Worm (Caenorhabditis elegans) whole organism, late embryonic: Measurements from ENCODE around the gene T01G5.8.
"Not testable (repeated sequence)": the region's sequence is repeated elsewhere in the genome, so short reads cannot be mapped to it uniquely, and the experiment has no call there.

Experiments
- F13H6.1 ChIP-seq: sonication (generic microtip); optimal IDR thresholded peaks from 2 replicates; lab custom pipeline; 2016; ENCODE audit warnings: missing genetic modification characterization, missing compliant biosample characterization
- K09A11.1 ChIP-seq: sonication (generic microtip); optimal IDR thresholded peaks from 2 replicates; lab custom pipeline; 2017; ENCODE audit warnings: antibody characterized with exemption, mild to moderate bottlenecking, missing genetic modification characterization, missing compliant biosample characterization; ENCODE audit not compliant: insufficient read depth
- T23F11.4 ChIP-seq: fragments of 200-800 bp; sonication (Bioruptor generic); optimal IDR thresholded peaks from 2 replicates; lab custom pipeline; 2018; ENCODE audit warnings: mild to moderate bottlenecking, missing genetic modification characterization, missing compliant biosample characterization
- ahr-1 ChIP-seq: sonication (generic microtip); optimal IDR thresholded peaks from 2 replicates; lab custom pipeline; 2016; ENCODE audit warnings: missing genetic modification characterization, missing compliant biosample characterization
- ama-1 ChIP-seq: fragments of 150-350 bp; optimal IDR thresholded peaks from 2 replicates; lab custom pipeline; 2014
- ceh-18 ChIP-seq: sonication (generic microtip); optimal IDR thresholded peaks from 2 replicates; lab custom pipeline; 2016; ENCODE audit warnings: missing genetic modification characterization, missing compliant biosample characterization
- ceh-31 ChIP-seq: sonication (generic microtip); optimal IDR thresholded peaks from 2 replicates; lab custom pipeline; 2016; ENCODE audit warnings: missing genetic modification characterization, missing compliant biosample characterization
- ceh-45 ChIP-seq: fragments of 200-800 bp; sonication (Bioruptor generic); IDR thresholded peaks from 2 replicates; pipeline ENCODE4 v1.3.6; 2022; ENCODE audit warnings: missing genetic modification reagents, missing genetic modification characterization, missing compliant biosample characterization
- ceh-48 ChIP-seq: sonication (generic microtip); optimal IDR thresholded peaks from 2 replicates; lab custom pipeline; 2016; ENCODE audit warnings: missing genetic modification characterization, inconsistent platforms, missing compliant biosample characterization
- che-1 ChIP-seq: sonication (generic microtip); optimal IDR thresholded peaks from 2 replicates; lab custom pipeline; 2016; ENCODE audit warnings: mild to moderate bottlenecking, missing genetic modification characterization, missing compliant biosample characterization
- elt-4 ChIP-seq: sonication (generic microtip); optimal IDR thresholded peaks from 2 replicates; lab custom pipeline; 2016; ENCODE audit warnings: missing genetic modification characterization, missing compliant biosample characterization
- fax-1 ChIP-seq: sonication (generic microtip); optimal IDR thresholded peaks from 2 replicates; lab custom pipeline; 2016; ENCODE audit warnings: missing genotype, missing genetic modification characterization, missing compliant biosample characterization
- fkh-6 ChIP-seq: sonication (generic microtip); optimal IDR thresholded peaks from 2 replicates; lab custom pipeline; 2016; ENCODE audit warnings: missing genetic modification characterization, missing compliant biosample characterization
- hlh-15 ChIP-seq: sonication (generic microtip); optimal IDR thresholded peaks from 2 replicates; lab custom pipeline; 2016; ENCODE audit warnings: missing genetic modification characterization, missing compliant biosample characterization
- lim-6 ChIP-seq: sonication (generic microtip); optimal IDR thresholded peaks from 2 replicates; lab custom pipeline; 2016; ENCODE audit warnings: missing genetic modification characterization, missing compliant biosample characterization
- lin-11 ChIP-seq: fragments of 200-800 bp; sonication (Bioruptor generic); optimal IDR thresholded peaks from 2 replicates; lab custom pipeline; 2018; ENCODE audit warnings: mild to moderate bottlenecking, missing genetic modification characterization, missing compliant biosample characterization
- madf-2 ChIP-seq: sonication (generic microtip); optimal IDR thresholded peaks from 2 replicates; lab custom pipeline; 2017; ENCODE audit warnings: missing genetic modification characterization, missing compliant biosample characterization
- mec-3 ChIP-seq: sonication (generic microtip); optimal IDR thresholded peaks from 2 replicates; lab custom pipeline; 2016; ENCODE audit warnings: borderline replicate concordance, missing genetic modification characterization, missing compliant biosample characterization
- nhr-11 ChIP-seq: fragments of 150-350 bp; optimal IDR thresholded peaks from 2 replicates; lab custom pipeline; 2014; ENCODE audit warnings: missing biosample characterization, missing genetic modification characterization
- nhr-232 ChIP-seq: sonication (generic microtip); optimal IDR thresholded peaks from 2 replicates; lab custom pipeline; 2016; ENCODE audit warnings: missing genetic modification characterization, missing compliant biosample characterization
- pag-3 ChIP-seq: sonication (generic microtip); optimal IDR thresholded peaks from 2 replicates; lab custom pipeline; 2016; ENCODE audit warnings: missing compliant biosample characterization, missing genetic modification characterization, borderline replicate concordance
- pat-9 ChIP-seq: fragments of 200-800 bp; sonication (Bioruptor generic); optimal IDR thresholded peaks from 2 replicates; lab custom pipeline; 2018; ENCODE audit warnings: mild to moderate bottlenecking, missing genetic modification characterization, moderate library complexity, missing compliant biosample characterization
- pax-1 ChIP-seq: fragments of 150-350 bp; optimal IDR thresholded peaks from 2 replicates; lab custom pipeline; 2014; ENCODE audit warnings: missing biosample characterization, missing genetic modification characterization
- pha-2 ChIP-seq: sonication (generic microtip); optimal IDR thresholded peaks from 2 replicates; lab custom pipeline; 2017; ENCODE audit warnings: mild to moderate bottlenecking, missing genetic modification characterization, missing compliant biosample characterization
- pha-4 ChIP-seq: fragments of 150-350 bp; optimal IDR thresholded peaks from 2 replicates; lab custom pipeline; 2018; ENCODE audit warnings: missing biosample characterization, missing genetic modification reagents, missing genetic modification characterization
- ref-2 ChIP-seq: sonication (generic microtip); optimal IDR thresholded peaks from 2 replicates; lab custom pipeline; 2016; ENCODE audit warnings: missing genetic modification characterization, missing compliant biosample characterization
- sox-4 ChIP-seq: sonication (generic microtip); optimal IDR thresholded peaks from 2 replicates; lab custom pipeline; 2017; ENCODE audit warnings: mild to moderate bottlenecking, missing genetic modification characterization, inconsistent platforms, missing compliant biosample characterization
- tbx-7 ChIP-seq: sonication (generic microtip); optimal IDR thresholded peaks from 2 replicates; lab custom pipeline; 2016; ENCODE audit warnings: missing genotype, missing genetic modification characterization, missing compliant biosample characterization
- unc-3 ChIP-seq, 2 experiments: fragments of 200-800 bp in 1 of 2; sonication (Bioruptor generic) in 1 of 2; sonication (generic microtip) in 1 of 2; conservative IDR thresholded peaks in 1 of 2; optimal IDR thresholded peaks in 1 of 2; 2 replicates each; pipeline versions ENCODE4 v1.3.6 to Lab custom; 2016 to 2022; ENCODE audit warnings: missing compliant biosample characterization in 2 of 2, missing genetic modification characterization in 2 of 2, missing genetic modification reagents in 1 of 2
- unc-42 ChIP-seq: sonication (generic microtip); optimal IDR thresholded peaks from 2 replicates; lab custom pipeline; 2016; ENCODE audit warnings: missing genotype, missing genetic modification characterization, missing compliant biosample characterization
- unc-55 ChIP-seq: sonication (generic microtip); optimal IDR thresholded peaks from 2 replicates; lab custom pipeline; 2017; ENCODE audit warnings: missing biosample characterization, missing genetic modification reagents, missing genetic modification characterization

The T01G5.8 gene

DNA sequence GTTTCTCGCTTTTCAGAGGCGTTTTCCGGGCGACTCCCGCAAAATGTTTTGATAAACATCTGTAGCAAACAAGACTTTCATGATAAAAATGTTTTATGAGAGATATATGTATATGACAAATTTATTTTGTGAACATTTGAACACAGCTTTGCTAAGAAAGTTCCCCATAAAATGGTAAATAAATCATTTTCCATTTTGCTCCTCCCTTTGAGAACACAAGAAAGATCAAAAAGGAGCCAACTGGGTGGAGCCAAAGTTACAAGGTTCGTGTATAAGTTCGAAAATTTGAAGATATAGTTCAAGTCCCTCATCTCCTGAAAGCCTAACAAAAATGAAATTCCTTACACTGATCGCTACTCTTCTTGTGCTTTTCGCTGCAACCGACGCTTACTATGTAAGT lies 25.6 kb upstream of the T01G5.8 start, which contains the start of gene C01G10.17:
TSS of gene C01G10.17 (plus strand) at position 301 of the 400 bp plus-strand sequence.
- TF ChIP-seq nhr-11 (no peak), ceh-18 (tag; lab: Kevin White, UChicago) (no peak), T23F11.4 (GFP tag; lab: Kevin White, UChicago) (no peak), tbx-7 (no peak), mec-3 (tag; lab: Kevin White, UChicago) (no peak), elt-4 (tag; lab: Kevin White, UChicago) (no peak), ceh-31 (tag; lab: Kevin White, UChicago) (no peak), ceh-45 (no peak), che-1 (no peak), nhr-232 (tag; lab: Kevin White, UChicago) (no peak), unc-42 (tag; lab: Kevin White, UChicago) (no peak)

DNA sequence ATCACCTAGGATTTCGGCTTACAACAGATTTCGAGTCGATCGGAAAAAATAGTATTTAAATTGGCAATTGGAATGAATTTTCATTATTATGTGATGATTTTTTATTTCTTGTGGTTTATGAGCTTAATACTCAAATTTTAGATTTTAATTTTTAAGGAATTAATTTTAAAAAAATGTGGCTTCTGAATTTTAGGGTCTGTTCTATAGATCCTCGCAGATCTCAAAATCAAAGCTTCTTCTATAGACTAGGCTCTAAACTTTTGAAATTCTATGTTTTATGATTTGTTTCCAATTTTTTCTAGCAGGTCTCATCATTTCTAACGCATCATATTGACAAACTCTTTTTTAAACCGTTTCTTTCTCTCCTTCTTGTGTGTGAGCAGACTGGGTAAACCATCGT lies 23.4 kb upstream of the T01G5.8 start, which contains the start of gene txt-12:
TSS of gene txt-12 (plus strand) at position 301 of the 400 bp plus-strand sequence.
- TF ChIP-seq fkh-6 (tag; lab: Kevin White, UChicago) (no peak), unc-55 (GFP tag; lab: Kevin White, UChicago) (no peak), elt-4 (tag; lab: Kevin White, UChicago) (no peak), pha-4 (tag; lab: Kevin White, UChicago) (no peak), unc-3 (GFP tag; conservative IDR thresholded peaks at IDR 0.05; lab: Robert Waterston, UW) (no peak), unc-3 (tag; optimal IDR thresholded peaks at IDR 0.05; lab: Kevin White, UChicago) (no peak), nhr-11 (no peak), F13H6.1 (no peak), pax-1 (tag; lab: Kevin White, UChicago) (no peak), che-1 (no peak), ceh-45 (no peak), lim-6 (no peak)

DNA sequence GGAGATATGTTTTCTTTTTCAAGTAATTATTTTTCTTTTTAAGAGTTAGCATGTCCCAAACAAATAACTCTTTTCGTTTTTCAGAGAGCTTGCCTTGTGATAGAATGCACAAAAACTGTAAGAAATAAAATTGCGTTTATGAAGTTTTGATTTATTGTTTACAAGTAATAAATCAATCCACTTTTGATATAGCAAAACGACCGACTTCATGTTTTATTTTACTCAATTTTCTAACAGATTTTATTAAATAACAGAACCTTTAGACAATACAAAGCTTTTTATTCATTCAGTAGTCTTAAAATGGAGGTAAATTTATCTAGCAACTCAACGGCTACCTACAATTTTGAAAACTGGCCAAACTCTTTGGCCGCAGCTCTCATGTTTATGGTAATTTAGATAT lies 21.3 kb upstream of the T01G5.8 start, which contains the start of gene srx-78:
TSS of gene srx-78 (plus strand) at position 301 of the 400 bp plus-strand sequence.
- TF ChIP-seq lin-11 (tag; lab: Kevin White, UChicago), result no peak
- no peak for TF ChIP-seq pha-2 (tag; lab: Kevin White, UChicago)
- TF ChIP-seq pat-9 (tag; lab: Kevin White, UChicago), result no peak
- TF ChIP-seq lim-6, result no peak
- no peak for TF ChIP-seq tbx-7

DNA sequence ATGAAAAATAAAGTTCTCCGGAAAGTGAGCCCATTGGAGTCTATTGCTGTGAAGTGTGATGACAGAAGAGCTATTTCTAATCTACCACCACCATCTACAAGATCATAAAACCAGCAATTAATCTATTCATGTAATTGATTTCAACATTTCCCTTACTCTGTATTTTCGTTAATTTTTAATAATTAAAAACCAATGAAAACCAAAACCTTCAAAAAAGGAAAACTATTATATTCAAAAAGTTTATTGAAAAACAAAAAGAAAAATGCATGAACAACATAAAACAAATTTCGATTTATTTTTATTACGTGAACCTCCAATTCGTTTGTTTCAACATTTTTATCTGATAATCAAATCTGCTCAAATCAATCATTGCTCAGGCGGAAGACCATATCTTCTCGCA lies 16.6 kb upstream of the T01G5.8 start, which contains the start of gene C01G10.1:
TSS of gene C01G10.1 (plus strand) at position 301 of the 400 bp plus-strand sequence.
- TF ChIP-seq fax-1 (no peak), F13H6.1 (no peak), K09A11.1 (no peak), madf-2 (no peak), pax-1 (tag; lab: Kevin White, UChicago) (no peak), ceh-48 (tag; lab: Kevin White, UChicago) (no peak), hlh-15 (no peak), fkh-6 (tag; lab: Kevin White, UChicago) (no peak), ref-2 (tag; lab: Kevin White, UChicago) (no peak), pha-2 (tag; lab: Kevin White, UChicago) (no peak), unc-42 (tag; lab: Kevin White, UChicago) (no peak), sox-4 (no peak), pag-3 (tag; lab: Kevin White, UChicago) (no peak), ama-1 (lab: Kevin White, UChicago) (no peak)

DNA sequence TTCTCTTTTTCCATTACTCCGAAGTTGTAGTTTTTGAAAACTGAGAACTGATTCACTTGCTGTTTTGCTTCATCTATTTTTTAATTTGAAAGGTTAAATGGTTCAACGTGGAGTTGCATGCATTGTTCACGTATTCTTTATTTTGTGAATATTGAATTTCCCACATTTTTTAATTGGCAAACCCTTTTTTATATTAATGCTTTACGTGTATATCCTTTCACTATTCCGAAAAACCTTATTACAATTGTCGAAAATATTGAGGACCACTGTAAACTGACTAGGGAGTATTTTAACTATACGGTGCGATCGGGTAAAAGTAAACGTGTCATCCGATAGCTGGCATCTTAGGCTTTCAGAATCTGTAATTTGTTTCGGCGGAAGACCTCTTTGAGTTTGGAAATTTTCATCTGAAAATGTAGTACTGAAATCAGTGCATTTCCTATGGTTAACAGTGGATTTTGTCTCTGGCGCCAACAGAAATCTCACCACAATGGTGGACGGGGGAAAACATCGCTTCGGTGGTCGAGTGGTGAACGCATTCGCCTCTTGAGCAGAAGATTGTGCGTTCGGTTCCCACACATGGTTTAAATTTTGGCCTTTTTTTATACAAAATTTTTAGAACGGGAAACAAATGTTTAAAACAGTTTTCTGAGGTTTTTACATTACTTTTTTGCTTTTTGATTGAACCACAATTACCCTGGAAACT lies 10.0 kb upstream of the T01G5.8 start, which contains the start of gene C01G10.14:
TSS of gene C01G10.14 (minus strand) at position 51 of the 706 bp plus-strand sequence.
- not testable (repeated sequence) for TF ChIP-seq T23F11.4 (GFP tag; lab: Kevin White, UChicago); ahr-1 (tag; lab: Kevin White, UChicago); elt-4 (tag; lab: Kevin White, UChicago)
